Worm (Caenorhabditis elegans) whole organism, late embryonic: ENCODE results near the gene C38H2.3.

Experiments
- ceh-30 ChIP-seq: fragments of 150-350 bp; optimal IDR thresholded peaks from 2 replicates; lab custom pipeline; 2014; ENCODE audit warnings: missing biosample characterization, missing genetic modification characterization
- ceh-31 ChIP-seq: sonication (generic microtip); optimal IDR thresholded peaks from 2 replicates; lab custom pipeline; 2016; ENCODE audit warnings: missing genetic modification characterization, missing compliant biosample characterization
- ceh-45 ChIP-seq: fragments of 200-800 bp; sonication (Bioruptor generic); IDR thresholded peaks from 2 replicates; pipeline ENCODE4 v1.3.6; 2022; ENCODE audit warnings: missing genetic modification reagents, missing genetic modification characterization, missing compliant biosample characterization
- eyg-1 ChIP-seq: sonication (generic microtip); optimal IDR thresholded peaks from 2 replicates; lab custom pipeline; 2016; ENCODE audit warnings: missing genotype, missing genetic modification characterization, missing compliant biosample characterization
- fkh-10 ChIP-seq: fragments of 150-350 bp; optimal IDR thresholded peaks from 2 replicates; lab custom pipeline; 2014; ENCODE audit warnings: missing biosample characterization, missing genetic modification reagents, missing genetic modification characterization
- mec-3 ChIP-seq: sonication (generic microtip); optimal IDR thresholded peaks from 2 replicates; lab custom pipeline; 2016; ENCODE audit warnings: borderline replicate concordance, missing genetic modification characterization, missing compliant biosample characterization
- pat-9 ChIP-seq: fragments of 200-800 bp; sonication (Bioruptor generic); optimal IDR thresholded peaks from 2 replicates; lab custom pipeline; 2018; ENCODE audit warnings: mild to moderate bottlenecking, missing genetic modification characterization, moderate library complexity, missing compliant biosample characterization
- tbx-7 ChIP-seq: sonication (generic microtip); optimal IDR thresholded peaks from 2 replicates; lab custom pipeline; 2016; ENCODE audit warnings: missing genotype, missing genetic modification characterization, missing compliant biosample characterization

DNA sequence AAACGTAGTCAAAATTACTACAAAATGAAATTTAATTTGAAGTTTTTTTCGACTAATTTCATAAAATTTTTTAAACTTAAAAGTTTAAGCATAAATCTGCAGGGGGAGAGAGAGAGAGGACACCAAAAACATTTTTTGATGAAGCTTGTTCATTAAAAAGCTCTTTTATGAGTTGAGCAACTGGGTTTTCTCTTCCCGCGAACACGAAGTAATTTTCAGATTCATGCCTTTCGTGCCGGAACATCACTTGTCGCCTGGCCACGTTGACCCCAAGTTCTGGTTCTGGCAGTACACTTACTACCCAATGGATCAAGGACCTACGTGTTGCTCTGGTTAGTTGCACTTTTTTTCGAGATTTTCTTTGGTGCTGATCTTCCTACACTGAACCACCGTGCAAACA, 2.6 kb downstream of the C38H2.3 start:
- TF ChIP-seq mec-3 (tag; lab: Kevin White, UChicago) (no peak), ceh-45 (GFP tag; lab: Robert Waterston, UW) (no peak), ceh-30 (tag; lab: Kevin White, UChicago) (no peak), ceh-31 (tag; lab: Kevin White, UChicago) (no peak), fkh-10 (GFP tag; lab: Kevin White, UChicago) (no peak), eyg-1 (no peak), tbx-7 (tag; lab: Kevin White, UChicago) (no peak), pat-9 (tag; lab: Kevin White, UChicago) (no peak)
